Worm (Caenorhabditis elegans) whole organism, late embryonic: ENCODE results near the gene C01G10.17.

Experiments used
- C08G9.2 ChIP-seq: sonication (generic microtip); optimal IDR thresholded peaks from 2 replicates; lab custom pipeline; 2016; ENCODE audit warnings: mild to moderate bottlenecking, missing genetic modification characterization, moderate library complexity, missing compliant biosample characterization
- F13H6.1 ChIP-seq: sonication (generic microtip); optimal IDR thresholded peaks from 2 replicates; lab custom pipeline; 2016; ENCODE audit warnings: missing genetic modification characterization, missing compliant biosample characterization
- K09A11.1 ChIP-seq: sonication (generic microtip); optimal IDR thresholded peaks from 2 replicates; lab custom pipeline; 2017; ENCODE audit warnings: antibody characterized with exemption, mild to moderate bottlenecking, missing genetic modification characterization, missing compliant biosample characterization; ENCODE audit not compliant: insufficient read depth
- ama-1 ChIP-seq: fragments of 150-350 bp; optimal IDR thresholded peaks from 2 replicates; lab custom pipeline; 2014
- ceh-14 ChIP-seq: sonication (generic microtip); optimal IDR thresholded peaks from 2 replicates; lab custom pipeline; 2016; ENCODE audit warnings: missing genotype, missing genetic modification characterization, missing compliant biosample characterization
- ceh-9 ChIP-seq: sonication (generic microtip); optimal IDR thresholded peaks from 2 replicates; lab custom pipeline; 2016; ENCODE audit warnings: mild to moderate bottlenecking, missing genetic modification characterization, inconsistent platforms, missing compliant biosample characterization
- fkh-10 ChIP-seq: fragments of 150-350 bp; optimal IDR thresholded peaks from 2 replicates; lab custom pipeline; 2014; ENCODE audit warnings: missing biosample characterization, missing genetic modification reagents, missing genetic modification characterization
- lim-6 ChIP-seq: sonication (generic microtip); optimal IDR thresholded peaks from 2 replicates; lab custom pipeline; 2016; ENCODE audit warnings: missing genetic modification characterization, missing compliant biosample characterization
- nfya-1 ChIP-seq: sonication (generic microtip); optimal IDR thresholded peaks from 2 replicates; lab custom pipeline; 2017; ENCODE audit warnings: missing genetic modification characterization, mild to moderate bottlenecking, missing compliant biosample characterization, antibody characterized with exemption, moderate library complexity
- odd-2 ChIP-seq: sonication (generic microtip); optimal IDR thresholded peaks from 2 replicates; lab custom pipeline; 2017; ENCODE audit warnings: antibody characterized with exemption, mild to moderate bottlenecking, missing genetic modification characterization, missing compliant biosample characterization
- pros-1 ChIP-seq: fragments of 150-350 bp; optimal IDR thresholded peaks from 2 replicates; lab custom pipeline; 2014; ENCODE audit warnings: missing biosample characterization, missing genetic modification reagents, missing genetic modification characterization
- tbx-2 ChIP-seq: sonication (generic microtip); optimal IDR thresholded peaks from 2 replicates; lab custom pipeline; 2016; ENCODE audit warnings: missing genetic modification characterization, missing compliant biosample characterization
- zip-5 ChIP-seq: sonication (generic microtip); optimal IDR thresholded peaks from 2 replicates; lab custom pipeline; 2016; ENCODE audit warnings: missing genetic modification characterization, missing compliant biosample characterization

ce11 chrV:15087207-15087706 lies 3.3 kb upstream of the C01G10.17 start, which contains the start of the genes C01G10.15 and C01G10.6:
- TF ChIP-seq F13H6.1 (tag; lab: Kevin White, UChicago) (no peak), fkh-10 (GFP tag; lab: Kevin White, UChicago) (no peak), nfya-1 (tag; lab: Kevin White, UChicago) (no peak), zip-5 (no peak), pros-1 (tag; lab: Kevin White, UChicago) (no peak), ama-1 (lab: Kevin White, UChicago) (no peak), ceh-9 (tag; lab: Kevin White, UChicago) (no peak), tbx-2 (tag; lab: Kevin White, UChicago) (no peak), ceh-14 (tag; lab: Kevin White, UChicago) (no peak), C08G9.2 (tag; lab: Kevin White, UChicago) (no peak), odd-2 (tag; lab: Kevin White, UChicago) (no peak), K09A11.1 (tag; lab: Kevin White, UChicago) (no peak), lim-6 (tag; lab: Kevin White, UChicago) (no peak)
